Worm (Caenorhabditis elegans) whole organism, L3 larva: ENCODE measurements around the gene K01B6.3.

ENCODE experiments used
- ama-1 ChIP-seq: fragments of 150-350 bp; optimal IDR thresholded peaks from 2 replicates; lab custom pipeline; 2018
- egl-27 ChIP-seq: sonication (generic microtip); optimal IDR thresholded peaks from 4 replicates; lab custom pipeline; 2017; ENCODE audit warnings: missing biosample characterization, missing genetic modification reagents, missing genetic modification characterization
- eor-1 ChIP-seq, 2 experiments: fragments of 150-350 bp; optimal IDR thresholded peaks; 2 replicates each; lab custom pipeline; 2014 to 2018; ENCODE audit warnings: missing biosample characterization in 2 of 2, missing genetic modification characterization in 2 of 2
- jun-1 ChIP-seq: fragments of 150-350 bp; optimal IDR thresholded peaks from 2 replicates; lab custom pipeline; 2014; ENCODE audit warnings: missing biosample characterization, missing genetic modification reagents, missing genetic modification characterization
- nfya-1 ChIP-seq: sonication (generic microtip); optimal IDR thresholded peaks from 2 replicates; lab custom pipeline; 2017; ENCODE audit warnings: missing genetic modification characterization, mild to moderate bottlenecking, missing compliant biosample characterization, antibody characterized with exemption, moderate library complexity; ENCODE audit not compliant: insufficient read depth
- pqm-1 ChIP-seq: fragments of 150-350 bp; optimal IDR thresholded peaks from 2 replicates; lab custom pipeline; 2017; ENCODE audit warnings: missing biosample characterization, missing genetic modification characterization, inconsistent platforms
- zag-1 ChIP-seq: fragments of 150-350 bp; optimal IDR thresholded peaks from 2 replicates; lab custom pipeline; 2014; ENCODE audit warnings: missing biosample characterization, missing genetic modification characterization

ce11 chrIII:9319641-9320040 is 19.6 kb downstream of the K01B6.3 start, which contains the start of gene C40H1.9:
- TF ChIP-seq eor-1 (tag; optimal IDR thresholded peaks at IDR 0.05; lab: Kevin White, UChicago): no peak
- TF ChIP-seq egl-27 (tag; lab: Kevin White, UChicago): no peak
- TF ChIP-seq jun-1 (tag; lab: Kevin White, UChicago): no peak
- no peak for TF ChIP-seq pqm-1
- TF ChIP-seq zag-1: no peak
- TF ChIP-seq ama-1 (lab: Kevin White, UChicago): no peak
- TF ChIP-seq nfya-1 (tag; lab: Kevin White, UChicago): no peak
